Fruit fly (Drosophila melanogaster) whole organism, adult: ENCODE data around the gene TwdlJ.

ENCODE experiments used
- CG11617 ChIP-seq: fragments of 200-800 bp; sonication (Bioruptor generic); optimal IDR thresholded peaks from 2 replicates; lab custom pipeline; 2017; ENCODE audit warnings: mild to moderate bottlenecking, missing biosample characterization, missing genetic modification reagents, missing genetic modification characterization
- CG12768 ChIP-seq: fragments of 200-800 bp; sonication (Bioruptor generic); optimal IDR thresholded peaks from 2 replicates; lab custom pipeline; 2017; ENCODE audit warnings: missing biosample characterization, missing genetic modification characterization, mild to moderate bottlenecking, moderate library complexity, missing genetic modification reagents
- CG14711 ChIP-seq: fragments of 200-800 bp; sonication (Bioruptor generic); optimal IDR thresholded peaks from 2 replicates; lab custom pipeline; 2018; ENCODE audit warnings: missing biosample characterization, mild to moderate bottlenecking, missing genetic modification characterization, moderate library complexity
- CG1620 ChIP-seq: fragments of 200-800 bp; sonication (Bioruptor generic); optimal IDR thresholded peaks from 2 replicates; lab custom pipeline; 2016; ENCODE audit warnings: missing biosample characterization, missing genetic modification characterization
- CG33017 ChIP-seq: fragments of 200-800 bp; sonication (Bioruptor generic); optimal IDR thresholded peaks from 2 replicates; lab custom pipeline; 2018; ENCODE audit warnings: missing biosample characterization, mild to moderate bottlenecking, missing genetic modification characterization, moderate library complexity
- CG5204 ChIP-seq: fragments of 200-800 bp; sonication (Bioruptor generic); optimal IDR thresholded peaks from 2 replicates; lab custom pipeline; 2016; ENCODE audit warnings: missing biosample characterization, missing genetic modification characterization
- CG7045 ChIP-seq: fragments of 200-800 bp; sonication (Bioruptor generic); optimal IDR thresholded peaks from 2 replicates; lab custom pipeline; 2017; ENCODE audit warnings: missing biosample characterization, mild to moderate bottlenecking, missing genetic modification characterization
- CG7101 ChIP-seq: fragments of 200-800 bp; sonication (Bioruptor generic); optimal IDR thresholded peaks from 2 replicates; lab custom pipeline; 2018; ENCODE audit warnings: missing biosample characterization, mild to moderate bottlenecking, missing genetic modification characterization, moderate library complexity
- Clk ChIP-seq: fragments of 200-800 bp; sonication (Bioruptor generic); optimal IDR thresholded peaks from 2 replicates; lab custom pipeline; 2017; ENCODE audit warnings: missing biosample characterization, missing genetic modification characterization
- Crg-1 ChIP-seq: fragments of 200-800 bp; sonication (Bioruptor generic); optimal IDR thresholded peaks from 2 replicates; lab custom pipeline; 2016; ENCODE audit warnings: missing biosample characterization, missing genetic modification characterization
- Hr96 ChIP-seq: fragments of 200-800 bp; sonication (Bioruptor generic); optimal IDR thresholded peaks from 2 replicates; lab custom pipeline; 2016; ENCODE audit warnings: missing biosample characterization, missing genetic modification characterization
- Mnt ChIP-seq: fragments of 200-800 bp; sonication (Bioruptor generic); optimal IDR thresholded peaks from 2 replicates; lab custom pipeline; 2016; ENCODE audit warnings: missing biosample characterization, mild to moderate bottlenecking, missing genetic modification characterization
- bab1 ChIP-seq: fragments of 200-800 bp; sonication (Bioruptor generic); optimal IDR thresholded peaks from 3 replicates; lab custom pipeline; 2019; ENCODE audit warnings: missing biosample characterization, mild to moderate bottlenecking, missing genetic modification characterization, moderate library complexity
- cic ChIP-seq: fragments of 200-800 bp; sonication (Bioruptor generic); optimal IDR thresholded peaks from 2 replicates; lab custom pipeline; 2017; ENCODE audit warnings: missing biosample characterization, mild to moderate bottlenecking, missing genetic modification characterization, moderate library complexity
- cnc ChIP-seq, 2 experiments: fragments of >200 bp; optimal IDR thresholded peaks; 2 replicates each; lab custom pipeline; 2017
- kay ChIP-seq: fragments of 200-800 bp; sonication (Bioruptor generic); peaks from one replicate; lab custom pipeline; 2016; ENCODE audit warnings: missing biosample characterization, missing genetic modification characterization, borderline replicate concordance
- ovo ChIP-seq: fragments of 200-800 bp; sonication (Bioruptor generic); optimal IDR thresholded peaks from 2 replicates; lab custom pipeline; 2016; ENCODE audit warnings: missing biosample characterization, missing genetic modification characterization
- pad ChIP-seq: fragments of 200-800 bp; sonication (Bioruptor generic); optimal IDR thresholded peaks from 3 replicates; lab custom pipeline; 2017; ENCODE audit warnings: missing biosample characterization, missing genetic modification characterization, mild to moderate bottlenecking, moderate library complexity, missing genetic modification reagents
- tj ChIP-seq: fragments of 200-800 bp; sonication (Bioruptor generic); optimal IDR thresholded peaks from 3 replicates; lab custom pipeline; 2017; ENCODE audit warnings: missing biosample characterization, mild to moderate bottlenecking, missing genetic modification characterization, moderate library complexity
- toe ChIP-seq: fragments of 200-800 bp; sonication (Bioruptor generic); optimal IDR thresholded peaks from 2 replicates; lab custom pipeline; 2016; ENCODE audit warnings: missing biosample characterization, missing genetic modification characterization

TwdlJ gene

DNA sequence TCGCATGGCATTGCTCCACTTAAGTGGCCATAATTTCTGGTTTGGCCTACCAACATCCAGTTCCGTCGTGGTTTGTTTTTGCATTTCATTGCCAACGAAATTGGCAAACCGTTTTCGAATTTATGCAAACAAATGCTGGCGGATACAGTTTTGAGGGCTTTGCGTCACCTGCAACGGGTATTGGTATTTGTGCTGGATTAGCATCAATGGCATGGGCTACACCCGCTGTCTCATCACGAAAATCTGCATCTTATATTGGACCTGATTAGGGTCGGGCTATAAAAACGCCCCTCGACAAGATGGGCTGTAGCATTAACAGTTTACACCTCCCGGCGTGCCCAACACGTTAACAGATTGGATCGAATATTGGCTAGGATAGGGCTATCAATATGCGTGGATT lies 26.4 kb downstream of the TwdlJ start, which contains the start of gene Tb:
Gene Tb, plus strand, starts transcription at position 301 of the 400 bp plus-strand sequence.
- TF ChIP-seq Clk (GFP tag; lab: Kevin White, UChicago) (no peak), Crg-1 (no peak), cnc (optimal IDR thresholded peaks at IDR 0.05; lab: Kevin White, UChicago) (no peak), bab1 (GFP tag; lab: Kevin White, UChicago) (no peak), kay (GFP tag; lab: Kevin White, UChicago) (no peak), CG1620 (GFP tag; lab: Kevin White, UChicago) (no peak), ovo (GFP tag; lab: Kevin White, UChicago) (no peak), Mnt (GFP tag; lab: Kevin White, UChicago) (no peak), CG7101 (no peak), pad (GFP tag; lab: Kevin White, UChicago) (no peak), CG14711 (tag; lab: Kevin White, UChicago) (no peak), CG12768 (GFP tag; lab: Kevin White, UChicago) (no peak), CG33017 (no peak), Hr96 (GFP tag; lab: Kevin White, UChicago) (no peak)

- no peak for TF ChIP-seq bab1 (GFP tag; lab: Kevin White, UChicago)
- TF ChIP-seq Mnt (GFP tag; lab: Kevin White, UChicago): no peak
- no peak for TF ChIP-seq kay (GFP tag; lab: Kevin White, UChicago)
- TF ChIP-seq cnc (optimal IDR thresholded peaks at IDR 0.05; lab: Kevin White, UChicago): no peak
- TF ChIP-seq CG11617: no peak
- TF ChIP-seq ovo (GFP tag; lab: Kevin White, UChicago): no peak
- no peak for TF ChIP-seq CG1620 (GFP tag; lab: Kevin White, UChicago)
- no peak for TF ChIP-seq pad (GFP tag; lab: Kevin White, UChicago)
- TF ChIP-seq toe: no peak
- TF ChIP-seq CG14711 (tag; lab: Kevin White, UChicago): no peak
- no peak for TF ChIP-seq Hr96 (GFP tag; lab: Kevin White, UChicago)
- TF ChIP-seq tj (GFP tag; lab: Kevin White, UChicago): no peak
- TF ChIP-seq CG5204: no peak
- TF ChIP-seq CG7101: no peak
- no peak for TF ChIP-seq cic (GFP tag; lab: Kevin White, UChicago)
- TF ChIP-seq CG7045 (GFP tag; lab: Kevin White, UChicago): no peak
Measured at dm6 chr3R:26670277-26670676, 40.6 kb downstream of the TwdlJ start.

- TF ChIP-seq CG14711 (tag; lab: Kevin White, UChicago): no peak
- no peak for TF ChIP-seq cic (GFP tag; lab: Kevin White, UChicago)
- TF ChIP-seq CG12768 (GFP tag; lab: Kevin White, UChicago): peak; percentile 0
- TF ChIP-seq ovo (GFP tag; lab: Kevin White, UChicago): no peak
- peak; percentile 34 for TF ChIP-seq CG7045 (GFP tag; lab: Kevin White, UChicago)
- TF ChIP-seq CG5204: peak; percentile 16
Measured at dm6 chr3R:26671525-26672132, 41.9 kb downstream of the TwdlJ start.
